Fruit fly (Drosophila melanogaster) whole organism: Measurements from ENCODE around the gene pot.

Experiments used
- CG8478 ChIP-seq: fragments of >200 bp; optimal IDR thresholded peaks from 2 replicates; lab custom pipeline; 2018; ENCODE audit warnings: inconsistent platforms
- Dll ChIP-seq: fragments of >200 bp; optimal IDR thresholded peaks from 2 replicates; lab custom pipeline; 2017
- EcR ChIP-seq, 2 experiments: fragments of >200 bp; optimal IDR thresholded peaks; 2 replicates each; lab custom pipeline; 2017; ENCODE audit warnings: missing biosample characterization in 2 of 2, missing genetic modification characterization in 2 of 2, missing genetic modification reagents in 2 of 2
- pan ChIP-seq: fragments of >200 bp; optimal IDR thresholded peaks from 2 replicates; lab custom pipeline; 2017
- psq ChIP-seq: fragments of >200 bp; optimal IDR thresholded peaks from 2 replicates; lab custom pipeline; 2017
- usp ChIP-seq: fragments of >200 bp; optimal IDR thresholded peaks from 2 replicates; lab custom pipeline; 2017; ENCODE audit warnings: missing biosample characterization, missing genetic modification characterization, mixed read lengths

DNA sequence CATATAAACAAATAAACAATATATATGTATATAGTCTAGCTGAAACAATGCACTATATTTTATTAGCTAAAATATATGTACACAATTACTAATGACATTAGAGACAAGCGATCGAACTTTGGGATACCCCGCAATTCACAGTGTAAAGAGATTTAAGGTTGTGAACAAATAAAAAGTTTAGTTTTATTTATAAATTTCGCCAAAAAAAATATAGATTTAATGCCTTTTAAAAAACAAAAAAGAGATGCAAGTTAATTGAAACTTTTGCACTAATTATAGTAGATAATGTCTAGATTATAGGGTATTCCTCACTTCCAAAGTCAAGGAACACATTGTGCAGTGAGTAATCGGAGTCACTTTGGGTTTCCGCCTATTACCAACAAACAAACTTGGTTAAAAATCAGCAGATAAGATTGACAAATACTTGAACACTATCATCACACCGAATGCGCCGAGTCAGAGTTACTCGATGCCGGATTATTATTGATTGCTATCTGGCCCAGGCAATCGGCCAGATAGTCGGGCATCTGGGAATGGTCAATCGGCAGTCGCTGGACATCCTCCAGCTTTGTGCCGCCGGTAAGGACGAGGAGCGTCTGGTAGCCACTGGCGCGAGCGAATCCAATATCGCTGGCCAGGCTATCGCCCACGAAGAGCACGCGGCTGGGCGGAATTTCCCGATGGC lies 41.8 kb downstream of the pot start:
- no peak for TF ChIP-seq usp (GFP tag; lab: Kevin White, UChicago)
- no peak for TF ChIP-seq Dll
- no peak for TF ChIP-seq CG8478 (lab: Kevin White, UChicago)
- TF ChIP-seq pan (lab: Kevin White, UChicago), result no peak
- TF ChIP-seq EcR (GFP tag; optimal IDR thresholded peaks at IDR 0.05; lab: Kevin White, UChicago), result no peak
- no peak for TF ChIP-seq psq (lab: Kevin White, UChicago)
